Fruit fly (Drosophila melanogaster) S2 (cell line): Measurements from ENCODE around the gene bowl.

Source experiments
- CG8478 ChIP-seq: fragments of >200 bp; optimal IDR thresholded peaks from 2 replicates; lab custom pipeline; 2018
- CTCF ChIP-seq, 2 experiments: fragments of >200 bp; optimal IDR thresholded peaks; 2 replicates each; lab custom pipeline; 2018

DNA sequence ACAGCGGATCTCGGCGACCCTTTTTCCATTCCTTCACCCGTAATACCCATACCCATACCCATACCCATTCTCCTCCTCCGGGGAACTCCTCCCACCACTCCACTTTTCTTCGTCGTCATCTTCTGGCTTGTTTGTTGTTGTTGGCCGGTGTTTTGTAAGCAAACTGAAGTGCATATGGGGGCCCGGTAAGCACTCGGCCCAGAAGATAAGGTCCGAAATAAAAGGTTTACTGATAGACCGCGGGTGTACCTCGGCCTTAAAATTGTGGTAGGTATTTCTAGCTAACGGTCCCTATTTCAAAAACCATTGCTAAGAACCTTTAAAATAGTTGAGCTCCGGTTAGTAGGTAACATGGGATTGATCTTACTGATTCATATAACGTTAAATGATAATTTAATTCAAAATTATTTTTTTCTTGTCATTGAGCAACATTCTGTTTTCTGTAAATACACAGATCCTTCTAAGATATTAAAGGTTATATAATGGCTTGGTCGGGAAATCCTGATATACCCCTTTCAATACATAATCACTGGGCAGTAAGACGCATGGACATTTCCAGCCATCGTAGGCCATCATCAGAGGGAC, 4.4 kb downstream of the bowl start:
- TF ChIP-seq CTCF (optimal IDR thresholded peaks at IDR 0.05; lab: Kevin White, UChicago) (no peak), CG8478 (lab: Kevin White, UChicago) (no peak)
